Worm (Caenorhabditis elegans) whole organism, L2 larva: Measurements from ENCODE around the gene mam-1.
A peak's percentile ranks its signal among the peaks of the same experiment; 100 is the strongest.

Experiments
- F13H6.1 ChIP-seq: sonication (generic microtip); optimal IDR thresholded peaks from 2 replicates; lab custom pipeline; 2016; ENCODE audit warnings: missing genetic modification characterization, missing compliant biosample characterization
- R02D3.7 ChIP-seq: fragments of 150-350 bp; optimal IDR thresholded peaks from 2 replicates; lab custom pipeline; 2014; ENCODE audit warnings: missing biosample characterization, missing genetic modification characterization
- Y55F3AM.14 ChIP-seq: fragments of 200-800 bp; sonication (Bioruptor generic); optimal IDR thresholded peaks from 2 replicates; lab custom pipeline; 2018; ENCODE audit warnings: mild to moderate bottlenecking, missing genetic modification characterization, missing compliant biosample characterization
- ZK546.5 ChIP-seq: sonication (generic microtip); optimal IDR thresholded peaks from 2 replicates; lab custom pipeline; 2017; ENCODE audit warnings: missing biosample characterization, missing genetic modification characterization
- alr-1 ChIP-seq: fragments of 150-350 bp; optimal IDR thresholded peaks from 2 replicates; lab custom pipeline; 2014; ENCODE audit warnings: missing biosample characterization, missing genetic modification characterization
- aly-2 ChIP-seq: fragments of 150-350 bp; optimal IDR thresholded peaks from 2 replicates; lab custom pipeline; 2014; ENCODE audit warnings: missing biosample characterization, missing genetic modification characterization
- ama-1 ChIP-seq: fragments of 150-350 bp; optimal IDR thresholded peaks from 2 replicates; lab custom pipeline; 2018; ENCODE audit warnings: inconsistent platforms
- blmp-1 ChIP-seq: sonication (generic microtip); optimal IDR thresholded peaks from 2 replicates; lab custom pipeline; 2017; ENCODE audit warnings: missing genetic modification characterization, mild to moderate bottlenecking, missing compliant biosample characterization, antibody characterized with exemption, moderate library complexity; ENCODE audit not compliant: insufficient read depth
- ceh-16 ChIP-seq: fragments of 150-350 bp; optimal IDR thresholded peaks from 2 replicates; lab custom pipeline; 2014; ENCODE audit warnings: missing biosample characterization, missing genetic modification characterization
- ceh-82 ChIP-seq: fragments of 150-350 bp; optimal IDR thresholded peaks from 2 replicates; lab custom pipeline; 2014; ENCODE audit warnings: missing biosample characterization, missing genetic modification characterization
- crh-2 ChIP-seq: sonication (generic microtip); optimal IDR thresholded peaks from 2 replicates; lab custom pipeline; 2017; ENCODE audit warnings: missing biosample characterization, missing genetic modification characterization
- dmd-4 ChIP-seq: sonication (generic microtip); optimal IDR thresholded peaks from 2 replicates; lab custom pipeline; 2017; ENCODE audit warnings: missing biosample characterization, missing genetic modification characterization
- egl-27 ChIP-seq: sonication (generic microtip); optimal IDR thresholded peaks from 3 replicates; lab custom pipeline; 2017; ENCODE audit warnings: missing biosample characterization, missing genetic modification reagents, missing genetic modification characterization
- elt-1 ChIP-seq: fragments of 150-350 bp; optimal IDR thresholded peaks from 2 replicates; lab custom pipeline; 2014; ENCODE audit warnings: missing biosample characterization, missing genetic modification characterization
- elt-3 ChIP-seq: sonication (generic microtip); optimal IDR thresholded peaks from 2 replicates; lab custom pipeline; 2017; ENCODE audit warnings: missing biosample characterization, missing genetic modification characterization
- fos-1 ChIP-seq: fragments of 150-350 bp; optimal IDR thresholded peaks from 2 replicates; lab custom pipeline; 2014; ENCODE audit warnings: missing biosample characterization, missing genetic modification characterization
- gmeb-1 ChIP-seq: fragments of 150-350 bp; optimal IDR thresholded peaks from 2 replicates; lab custom pipeline; 2014; ENCODE audit warnings: missing biosample characterization, missing genetic modification characterization
- lin-11 ChIP-seq: fragments of 150-350 bp; sonication (generic microtip); optimal IDR thresholded peaks from 2 replicates; lab custom pipeline; 2014; ENCODE audit warnings: missing biosample characterization, missing genetic modification characterization, inconsistent platforms, mixed read lengths
- lin-13 ChIP-seq: fragments of 150-350 bp; optimal IDR thresholded peaks from 2 replicates; lab custom pipeline; 2014; ENCODE audit warnings: missing biosample characterization, missing genetic modification reagents, missing genetic modification characterization
- lin-39 ChIP-seq: fragments of 150-350 bp; optimal IDR thresholded peaks from 2 replicates; lab custom pipeline; 2014; ENCODE audit warnings: missing biosample characterization, missing genetic modification reagents, missing genetic modification characterization
- lsy-2 ChIP-seq, 2 experiments: fragments of 150-350 bp in 1 of 2; sonication (generic microtip) in 1 of 2; optimal IDR thresholded peaks; 2 replicates each; lab custom pipeline; 2014 to 2017; ENCODE audit warnings: missing biosample characterization in 2 of 2, missing genetic modification characterization in 2 of 2
- mab-5 ChIP-seq: fragments of 150-350 bp; optimal IDR thresholded peaks from 2 replicates; lab custom pipeline; 2014; ENCODE audit warnings: missing biosample characterization, missing genetic modification characterization
- mbf-1 ChIP-seq: sonication (generic microtip); optimal IDR thresholded peaks from 2 replicates; lab custom pipeline; 2017; ENCODE audit warnings: missing biosample characterization, missing genetic modification characterization
- mdl-1 ChIP-seq, 2 experiments: fragments of 150-350 bp in 1 of 2; sonication (generic microtip) in 1 of 2; optimal IDR thresholded peaks; 2 replicates each; lab custom pipeline; 2017; ENCODE audit warnings: missing biosample characterization in 2 of 2, missing genetic modification characterization in 2 of 2
- nhr-10 ChIP-seq: sonication (generic microtip); optimal IDR thresholded peaks from 2 replicates; lab custom pipeline; 2017; ENCODE audit warnings: missing biosample characterization, missing genetic modification characterization
- nhr-11 ChIP-seq: fragments of 150-350 bp; optimal IDR thresholded peaks from 2 replicates; lab custom pipeline; 2014; ENCODE audit warnings: missing biosample characterization, missing genetic modification characterization
- nhr-12 ChIP-seq: fragments of 150-350 bp; optimal IDR thresholded peaks from 2 replicates; lab custom pipeline; 2014; ENCODE audit warnings: missing biosample characterization, missing genetic modification characterization
- nhr-129 ChIP-seq: fragments of 150-350 bp; optimal IDR thresholded peaks from 2 replicates; lab custom pipeline; 2014; ENCODE audit warnings: missing biosample characterization, missing genetic modification characterization
- nhr-21 ChIP-seq: fragments of 150-350 bp; optimal IDR thresholded peaks from 2 replicates; lab custom pipeline; 2014; ENCODE audit warnings: missing biosample characterization, missing genetic modification characterization
- nhr-237 ChIP-seq: fragments of 150-350 bp; optimal IDR thresholded peaks from 2 replicates; lab custom pipeline; 2014; ENCODE audit warnings: missing biosample characterization, missing genetic modification characterization
- nhr-25 ChIP-seq: fragments of 150-350 bp; sonication (generic microtip); optimal IDR thresholded peaks from 3 replicates; lab custom pipeline; 2014; ENCODE audit warnings: missing biosample characterization, missing genetic modification characterization
- nhr-6 ChIP-seq: fragments of 150-350 bp; optimal IDR thresholded peaks from 2 replicates; lab custom pipeline; 2014; ENCODE audit warnings: missing biosample characterization, missing genetic modification characterization
- nhr-77 ChIP-seq: fragments of 150-350 bp; optimal IDR thresholded peaks from 2 replicates; lab custom pipeline; 2014; ENCODE audit warnings: missing biosample characterization, missing genetic modification characterization
- sem-4 ChIP-seq: fragments of 150-350 bp; optimal IDR thresholded peaks from 2 replicates; lab custom pipeline; 2014; ENCODE audit warnings: missing biosample characterization, missing genetic modification reagents, missing genetic modification characterization
- skn-1 ChIP-seq: sonication (generic microtip); optimal IDR thresholded peaks from 2 replicates; lab custom pipeline; 2017; ENCODE audit warnings: missing biosample characterization, missing genetic modification characterization
- sma-3 ChIP-seq: sonication (generic microtip); optimal IDR thresholded peaks from 2 replicates; lab custom pipeline; 2016; ENCODE audit warnings: missing genetic modification reagents, missing genetic modification characterization, missing compliant biosample characterization
- sma-9 ChIP-seq, 2 experiments: fragments of 150-350 bp in 1 of 2; sonication (generic microtip) in 1 of 2; optimal IDR thresholded peaks; 2 replicates each; lab custom pipeline; 2014 to 2016; ENCODE audit warnings: missing genetic modification characterization in 2 of 2, mild to moderate bottlenecking in 1 of 2, missing biosample characterization in 1 of 2, missing compliant biosample characterization in 1 of 2, missing genetic modification reagents in 1 of 2, moderate library complexity in 1 of 2
- snpc-4 ChIP-seq: fragments of 150-350 bp; optimal IDR thresholded peaks from 2 replicates; lab custom pipeline; 2014; ENCODE audit warnings: missing biosample characterization, missing genetic modification characterization
- unc-39 ChIP-seq: fragments of 150-350 bp; optimal IDR thresholded peaks from 2 replicates; lab custom pipeline; 2014; ENCODE audit warnings: missing biosample characterization, missing genetic modification characterization
- unc-55 ChIP-seq: fragments of 150-350 bp; sonication (generic microtip); optimal IDR thresholded peaks from 3 replicates; lab custom pipeline; 2014; ENCODE audit warnings: missing biosample characterization, missing genetic modification reagents, missing genetic modification characterization
- unc-62 ChIP-seq: fragments of 150-350 bp; optimal IDR thresholded peaks from 2 replicates; lab custom pipeline; 2014; ENCODE audit warnings: missing biosample characterization, missing genetic modification reagents, missing genetic modification characterization
- zag-1 ChIP-seq: fragments of 150-350 bp; optimal IDR thresholded peaks from 2 replicates; lab custom pipeline; 2014; ENCODE audit warnings: missing biosample characterization, missing genetic modification characterization
- ztf-1 ChIP-seq: fragments of 200-800 bp; sonication (Bioruptor generic); conservative IDR thresholded peaks from 2 replicates; pipeline ENCODE4 v1.3.6; 2022; ENCODE audit warnings: missing genetic modification characterization, missing compliant biosample characterization
- ztf-11 ChIP-seq: sonication (generic microtip); optimal IDR thresholded peaks from 2 replicates; lab custom pipeline; 2017; ENCODE audit warnings: missing biosample characterization, missing genetic modification characterization
- ztf-4 ChIP-seq: fragments of 150-350 bp; optimal IDR thresholded peaks from 2 replicates; lab custom pipeline; 2014; ENCODE audit warnings: missing biosample characterization, missing genetic modification characterization

The mam-1 gene

ce11 chrX:873634-874033 lies 14.6 kb downstream of the mam-1 start:
- TF ChIP-seq nhr-25 (no peak), elt-3 (tag; lab: Kevin White, UChicago) (no peak), ZK546.5 (no peak), ceh-16 (tag; lab: Kevin White, UChicago) (no peak), sem-4 (tag; lab: Kevin White, UChicago) (no peak), dmd-4 (no peak), mdl-1 (tag; optimal IDR thresholded peaks at IDR 0.05; lab: Kevin White, UChicago) (no peak), ztf-4 (tag; lab: Kevin White, UChicago) (no peak), gmeb-1 (tag; lab: Kevin White, UChicago) (no peak), sma-9 (GFP tag; optimal IDR thresholded peaks at IDR 0.05; lab: Kevin White, UChicago) (no peak), sma-9 (tag; optimal IDR thresholded peaks at IDR 0.05; lab: Kevin White, UChicago) (no peak), egl-27 (tag; lab: Kevin White, UChicago) (no peak), snpc-4 (tag; lab: Kevin White, UChicago) (no peak), blmp-1 (tag; lab: Kevin White, UChicago) (no peak), nhr-77 (tag; lab: Kevin White, UChicago) (no peak), mbf-1 (tag; lab: Kevin White, UChicago) (no peak), ztf-11 (tag; lab: Kevin White, UChicago) (no peak), ceh-82 (tag; lab: Kevin White, UChicago) (no peak), sma-3 (GFP tag; lab: Kevin White, UChicago) (no peak)

- TF ChIP-seq snpc-4 (tag; lab: Kevin White, UChicago) (peak; percentile 78), skn-1 (tag; lab: Kevin White, UChicago) (peak; percentile 31), mbf-1 (tag; lab: Kevin White, UChicago) (no peak), fos-1 (tag; lab: Kevin White, UChicago) (peak; percentile 74)
- TF ChIP-seq, all 48 proteins: peak for 3
Observed at ce11 chrX:871957-872715, 16.1 kb downstream of the mam-1 start, which contains the start of gene F56F10.1. TSS of gene F56F10.1 (plus strand) at chrX:872603.

- TF ChIP-seq aly-2: no peak
- no peak for TF ChIP-seq ztf-4 (tag; lab: Kevin White, UChicago)
- no peak for TF ChIP-seq ama-1
- TF ChIP-seq F13H6.1 (tag; lab: Kevin White, UChicago): peak; percentile 46
- peak; percentile 38 for TF ChIP-seq sma-3 (GFP tag; lab: Kevin White, UChicago)
- TF ChIP-seq zag-1 (tag; lab: Kevin White, UChicago): no peak
- TF ChIP-seq nhr-12 (tag; lab: Kevin White, UChicago): no peak
- peak; percentile 13 for TF ChIP-seq sma-9 (GFP tag; optimal IDR thresholded peaks at IDR 0.05; lab: Kevin White, UChicago)
- no peak for TF ChIP-seq sma-9 (tag; optimal IDR thresholded peaks at IDR 0.05; lab: Kevin White, UChicago)
- no peak for TF ChIP-seq nhr-21 (tag; lab: Kevin White, UChicago)
- TF ChIP-seq lin-11 (tag; lab: Kevin White, UChicago): no peak
- TF ChIP-seq lsy-2 (tag; optimal IDR thresholded peaks at IDR 0.05; lab: Kevin White, UChicago): no peak
- TF ChIP-seq unc-55: peak; percentile 40
- no peak for TF ChIP-seq nhr-10 (tag; lab: Kevin White, UChicago)
- peak; percentile 6 for TF ChIP-seq crh-2 (tag; lab: Kevin White, UChicago)
- no peak for TF ChIP-seq unc-39 (tag; lab: Kevin White, UChicago)
- no peak for TF ChIP-seq ztf-11 (tag; lab: Kevin White, UChicago)
- no peak for TF ChIP-seq lin-13
- TF ChIP-seq sem-4 (tag; lab: Kevin White, UChicago): no peak
- TF ChIP-seq egl-27 (tag; lab: Kevin White, UChicago): no peak
- TF ChIP-seq elt-3 (tag; lab: Kevin White, UChicago): no peak
- peak; percentile 76 for TF ChIP-seq nhr-25
- no peak for TF ChIP-seq mdl-1 (tag; optimal IDR thresholded peaks at IDR 0.05; lab: Kevin White, UChicago)
- no peak for TF ChIP-seq ceh-16 (tag; lab: Kevin White, UChicago)
- peak; percentile 83 for TF ChIP-seq fos-1 (tag; lab: Kevin White, UChicago)
- no peak for TF ChIP-seq nhr-129
- TF ChIP-seq gmeb-1 (tag; lab: Kevin White, UChicago): no peak
- TF ChIP-seq elt-1 (tag; lab: Kevin White, UChicago): no peak
- TF ChIP-seq ceh-82 (tag; lab: Kevin White, UChicago): no peak
- no peak for TF ChIP-seq nhr-77 (tag; lab: Kevin White, UChicago)
- no peak for TF ChIP-seq ztf-1 (GFP tag; lab: Robert Waterston, UW)
- TF ChIP-seq alr-1 (tag; lab: Kevin White, UChicago): no peak
- no peak for TF ChIP-seq R02D3.7 (tag; lab: Kevin White, UChicago)
- no peak for TF ChIP-seq snpc-4 (tag; lab: Kevin White, UChicago)
- TF ChIP-seq nhr-6 (tag; lab: Kevin White, UChicago): no peak
- no peak for TF ChIP-seq nhr-237 (tag; lab: Kevin White, UChicago)
- TF ChIP-seq lin-39 (tag; lab: Kevin White, UChicago): no peak
- TF ChIP-seq Y55F3AM.14 (GFP tag; lab: Kevin White, UChicago): no peak
- no peak for TF ChIP-seq ZK546.5
- no peak for TF ChIP-seq mab-5 (tag; lab: Kevin White, UChicago)
- no peak for TF ChIP-seq dmd-4
- no peak for TF ChIP-seq skn-1 (tag; lab: Kevin White, UChicago)
- no peak for TF ChIP-seq unc-62 (GFP tag; lab: Kevin White, UChicago)
- TF ChIP-seq nhr-11: no peak
Observed at ce11 chrX:871020-871419, 17.2 kb downstream of the mam-1 start, which contains the start of gene lgl-1. TSS of gene lgl-1 (minus strand) at chrX:871089.
